Worm (Caenorhabditis elegans): ENCODE measurements around the gene pgp-10.
A peak's percentile ranks its signal among the peaks of the same experiment; 100 is the strongest.

The pgp-10 gene

DNA sequence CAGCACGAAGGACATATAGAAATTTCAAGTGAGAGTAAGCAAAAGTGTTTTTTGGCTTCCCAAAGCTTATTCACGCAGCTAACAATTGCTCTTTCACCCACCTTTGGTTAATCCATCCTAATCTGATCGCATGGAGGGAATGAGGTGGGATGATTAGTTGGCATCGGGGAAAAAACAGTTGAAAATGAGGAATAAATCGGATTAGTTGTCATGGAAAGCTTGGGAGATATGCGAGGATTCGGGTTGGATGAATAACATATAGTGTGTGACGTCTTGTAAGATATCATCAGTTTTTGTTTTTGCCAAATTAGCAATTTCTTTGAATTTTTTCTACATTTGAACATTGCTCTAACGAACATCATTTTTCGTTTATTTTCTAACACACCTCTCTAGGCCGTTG lies 30.2 kb upstream of the pgp-10 start:
- TF ChIP-seq ceh-16 (tag; optimal IDR thresholded peaks at IDR 0.05) (no peak), ZK546.5 (tag; optimal IDR thresholded peaks at IDR 0.05) (no peak), ceh-9 (tag; optimal IDR thresholded peaks at IDR 0.05) (no peak), mdl-1 (tag; optimal IDR thresholded peaks at IDR 0.05) (no peak), nhr-12 (tag; optimal IDR thresholded peaks at IDR 0.05) (no peak), egl-27 (tag; optimal IDR thresholded peaks at IDR 0.05) (no peak), nhr-67 (tag; optimal IDR thresholded peaks at IDR 0.05) (no peak), daf-12 (tag; optimal IDR thresholded peaks at IDR 0.05) (no peak), fkh-10 (GFP tag; optimal IDR thresholded peaks at IDR 0.05) (no peak), sea-2 (GFP tag; optimal IDR thresholded peaks at IDR 0.05) (no peak), snpc-4 (tag; optimal IDR thresholded peaks at IDR 0.05) (no peak), tbx-2 (tag; optimal IDR thresholded peaks at IDR 0.05) (no peak), nhr-77 (tag; optimal IDR thresholded peaks at IDR 0.05) (no peak), nhr-11 (tag; optimal IDR thresholded peaks at IDR 0.05) (no peak), ama-1 (optimal IDR thresholded peaks at IDR 0.05) (no peak)

DNA sequence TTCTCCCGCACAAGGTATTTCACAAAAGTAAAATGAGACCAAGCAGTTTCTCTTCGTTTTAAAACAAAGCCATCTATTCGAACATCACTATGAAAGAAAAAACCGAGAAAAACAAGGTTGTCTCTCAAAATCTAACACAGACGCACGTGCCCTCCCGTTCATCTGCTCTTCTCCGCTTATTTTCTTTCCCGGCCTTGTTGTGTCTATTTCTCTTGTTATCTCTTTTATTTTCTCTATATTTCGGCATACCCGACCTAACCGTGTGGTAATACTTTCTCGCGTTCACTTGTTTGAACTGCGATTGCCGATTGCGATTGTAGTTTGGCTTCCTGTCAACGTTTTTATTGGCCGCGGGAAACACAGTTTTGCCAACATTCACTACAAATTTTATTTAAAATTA lies 29.4 kb upstream of the pgp-10 start:
- TF ChIP-seq ceh-82 (tag; optimal IDR thresholded peaks at IDR 0.05) (no peak), nhr-23 (tag; optimal IDR thresholded peaks at IDR 0.05) (peak; percentile 22), skn-1 (tag; optimal IDR thresholded peaks at IDR 0.05) (no peak), lin-15B (tag; optimal IDR thresholded peaks at IDR 0.05) (no peak), nhr-25 (tag; optimal IDR thresholded peaks at IDR 0.05) (peak; percentile 34), egl-27 (tag; optimal IDR thresholded peaks at IDR 0.05) (no peak), mml-1 (tag; optimal IDR thresholded peaks at IDR 0.05) (no peak), fos-1 (tag; optimal IDR thresholded peaks at IDR 0.05) (no peak), ceh-9 (tag; optimal IDR thresholded peaks at IDR 0.05) (no peak), ztf-4 (tag; optimal IDR thresholded peaks at IDR 0.05) (no peak), ceh-16 (tag; optimal IDR thresholded peaks at IDR 0.05) (no peak), mdl-1 (tag; optimal IDR thresholded peaks at IDR 0.05) (peak; percentile 36), pha-4 (tag; optimal IDR thresholded peaks at IDR 0.05) (peak; percentile 72), sea-2 (GFP tag; optimal IDR thresholded peaks at IDR 0.05) (no peak), fkh-2 (tag; optimal IDR thresholded peaks at IDR 0.05) (no peak), pqm-1 (tag; optimal IDR thresholded peaks at IDR 0.05) (no peak), ama-1 (optimal IDR thresholded peaks at IDR 0.05) (no peak), nhr-67 (tag; optimal IDR thresholded peaks at IDR 0.05) (no peak), elt-1 (tag; optimal IDR thresholded peaks at IDR 0.05) (peak; percentile 17), snpc-4 (tag; optimal IDR thresholded peaks at IDR 0.05) (no peak), nhr-237 (tag; optimal IDR thresholded peaks at IDR 0.05) (no peak), ZK546.5 (tag; optimal IDR thresholded peaks at IDR 0.05) (no peak), zag-1 (tag; optimal IDR thresholded peaks at IDR 0.05) (no peak), R02D3.7 (tag; optimal IDR thresholded peaks at IDR 0.05) (no peak), lin-39 (tag; optimal IDR thresholded peaks at IDR 0.05) (no peak), lsy-12 (tag; optimal IDR thresholded peaks at IDR 0.05) (no peak), ceh-28 (tag; optimal IDR thresholded peaks at IDR 0.05) (no peak), nhr-11 (tag; optimal IDR thresholded peaks at IDR 0.05) (no peak), unc-39 (tag; optimal IDR thresholded peaks at IDR 0.05) (no peak), nhr-77 (tag; optimal IDR thresholded peaks at IDR 0.05) (no peak), elt-3 (tag; optimal IDR thresholded peaks at IDR 0.05) (no peak), elt-2 (tag; optimal IDR thresholded peaks at IDR 0.05) (peak; percentile 17), egl-5 (tag; optimal IDR thresholded peaks at IDR 0.05) (no peak), jun-1 (tag; optimal IDR thresholded peaks at IDR 0.05) (no peak), eor-1 (tag; optimal IDR thresholded peaks at IDR 0.05) (no peak)

DNA sequence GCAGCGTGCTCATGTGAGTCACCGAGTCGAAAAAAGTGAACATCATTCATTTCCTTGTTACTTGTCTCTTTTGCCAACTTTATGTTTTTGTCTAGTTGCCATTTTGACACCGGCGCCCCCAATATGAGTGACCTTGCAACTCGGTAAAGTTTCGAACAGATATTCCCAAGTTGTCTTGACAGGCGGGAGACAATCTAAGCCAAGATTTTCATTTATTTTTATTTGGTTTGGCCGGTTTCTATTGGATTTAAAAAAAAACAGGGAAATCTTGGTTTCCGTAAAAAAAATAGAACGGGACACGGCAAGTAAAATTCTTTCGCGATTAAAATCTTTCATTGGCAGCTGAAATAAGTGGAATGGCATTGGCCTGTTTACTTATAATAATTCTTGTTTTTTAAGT lies 27.6 kb upstream of the pgp-10 start:
- TF ChIP-seq mml-1 (tag; optimal IDR thresholded peaks at IDR 0.05) (no peak), ama-1 (optimal IDR thresholded peaks at IDR 0.05) (no peak), ZK546.5 (tag; optimal IDR thresholded peaks at IDR 0.05) (no peak)

DNA sequence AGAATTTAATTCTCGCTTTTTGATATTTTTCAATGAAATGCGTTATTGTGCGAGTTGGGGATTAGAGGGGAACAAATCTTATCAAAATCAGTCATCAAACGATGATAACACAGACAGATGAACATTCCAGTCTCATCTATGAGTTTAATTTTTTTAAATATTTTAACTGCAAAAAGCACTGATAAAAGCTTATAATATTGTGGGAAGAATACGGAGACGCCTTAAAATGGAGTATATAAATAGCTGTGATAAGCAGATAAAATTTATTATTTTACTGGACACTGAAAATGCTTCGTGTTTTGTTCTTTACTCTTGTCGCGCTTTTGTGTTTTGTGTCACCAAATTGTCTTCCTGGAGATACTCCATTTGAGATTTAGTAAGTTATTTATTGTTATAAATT lies 19.2 kb upstream of the pgp-10 start, which contains the start of gene clec-86:
clec-86 (plus strand) TSS at position 262 of the 400 bp plus-strand sequence.
- TF ChIP-seq egl-5 (tag; optimal IDR thresholded peaks at IDR 0.05) (no peak), elt-2 (tag; optimal IDR thresholded peaks at IDR 0.05) (peak; percentile 72), pqm-1 (tag; optimal IDR thresholded peaks at IDR 0.05) (peak; percentile 89)
